Worm (Caenorhabditis elegans) whole organism, late embryonic: ENCODE data around the gene F29G6.1.

Source experiments
- C38D4.7 ChIP-seq: fragments of 200-800 bp; sonication (Bioruptor generic); optimal IDR thresholded peaks from 2 replicates; lab custom pipeline; 2018; ENCODE audit warnings: mild to moderate bottlenecking, missing genetic modification characterization, moderate library complexity, missing compliant biosample characterization
- K02D7.2 ChIP-seq: sonication (generic microtip); optimal IDR thresholded peaks from 2 replicates; lab custom pipeline; 2017; ENCODE audit warnings: mild to moderate bottlenecking, missing genetic modification characterization, missing compliant biosample characterization
- K09A11.1 ChIP-seq: sonication (generic microtip); optimal IDR thresholded peaks from 2 replicates; lab custom pipeline; 2017; ENCODE audit warnings: antibody characterized with exemption, mild to moderate bottlenecking, missing genetic modification characterization, missing compliant biosample characterization; ENCODE audit not compliant: insufficient read depth
- T23F11.4 ChIP-seq: fragments of 200-800 bp; sonication (Bioruptor generic); optimal IDR thresholded peaks from 2 replicates; lab custom pipeline; 2018; ENCODE audit warnings: mild to moderate bottlenecking, missing genetic modification characterization, missing compliant biosample characterization
- Y22D7AL.16 ChIP-seq: sonication (generic microtip); optimal IDR thresholded peaks from 2 replicates; lab custom pipeline; 2016; ENCODE audit warnings: missing genetic modification characterization, missing compliant biosample characterization
- ahr-1 ChIP-seq: sonication (generic microtip); optimal IDR thresholded peaks from 2 replicates; lab custom pipeline; 2016; ENCODE audit warnings: missing genetic modification characterization, missing compliant biosample characterization
- ama-1 ChIP-seq: fragments of 150-350 bp; optimal IDR thresholded peaks from 2 replicates; lab custom pipeline; 2014
- ceh-14 ChIP-seq: sonication (generic microtip); optimal IDR thresholded peaks from 2 replicates; lab custom pipeline; 2016; ENCODE audit warnings: missing genotype, missing genetic modification characterization, missing compliant biosample characterization
- ceh-18 ChIP-seq: sonication (generic microtip); optimal IDR thresholded peaks from 2 replicates; lab custom pipeline; 2016; ENCODE audit warnings: missing genetic modification characterization, missing compliant biosample characterization
- ceh-19 ChIP-seq: fragments of 200-800 bp; sonication (Bioruptor generic); optimal IDR thresholded peaks from 2 replicates; lab custom pipeline; 2018; ENCODE audit warnings: mild to moderate bottlenecking, missing genetic modification characterization, missing compliant biosample characterization
- ceh-22 ChIP-seq: sonication (generic microtip); optimal IDR thresholded peaks from 2 replicates; lab custom pipeline; 2017; ENCODE audit warnings: missing biosample characterization, missing genetic modification characterization
- ceh-24 ChIP-seq: sonication (generic microtip); optimal IDR thresholded peaks from 2 replicates; lab custom pipeline; 2016; ENCODE audit warnings: mild to moderate bottlenecking, missing genetic modification characterization, missing compliant biosample characterization
- ceh-30 ChIP-seq: fragments of 150-350 bp; optimal IDR thresholded peaks from 2 replicates; lab custom pipeline; 2014; ENCODE audit warnings: missing biosample characterization, missing genetic modification characterization
- ceh-31 ChIP-seq: sonication (generic microtip); optimal IDR thresholded peaks from 2 replicates; lab custom pipeline; 2016; ENCODE audit warnings: missing genetic modification characterization, missing compliant biosample characterization
- ceh-34 ChIP-seq: sonication (generic microtip); optimal IDR thresholded peaks from 2 replicates; lab custom pipeline; 2016; ENCODE audit warnings: mild to moderate bottlenecking, missing genetic modification characterization, missing compliant biosample characterization
- ceh-45 ChIP-seq: fragments of 200-800 bp; sonication (Bioruptor generic); IDR thresholded peaks from 2 replicates; pipeline ENCODE4 v1.3.6; 2022; ENCODE audit warnings: missing genetic modification reagents, missing genetic modification characterization, missing compliant biosample characterization
- ceh-6 ChIP-seq: fragments of 200-800 bp; sonication (Bioruptor generic); optimal IDR thresholded peaks from 2 replicates; lab custom pipeline; 2018; ENCODE audit warnings: mild to moderate bottlenecking, missing genetic modification characterization, missing compliant biosample characterization
- ceh-9 ChIP-seq: sonication (generic microtip); optimal IDR thresholded peaks from 2 replicates; lab custom pipeline; 2016; ENCODE audit warnings: mild to moderate bottlenecking, missing genetic modification characterization, inconsistent platforms, missing compliant biosample characterization
- dve-1 ChIP-seq: sonication (generic microtip); optimal IDR thresholded peaks from 2 replicates; lab custom pipeline; 2017; ENCODE audit warnings: antibody characterized with exemption, mild to moderate bottlenecking, missing genetic modification characterization, missing compliant biosample characterization
- eyg-1 ChIP-seq: sonication (generic microtip); optimal IDR thresholded peaks from 2 replicates; lab custom pipeline; 2016; ENCODE audit warnings: missing genotype, missing genetic modification characterization, missing compliant biosample characterization
- fax-1 ChIP-seq: sonication (generic microtip); optimal IDR thresholded peaks from 2 replicates; lab custom pipeline; 2016; ENCODE audit warnings: missing genotype, missing genetic modification characterization, missing compliant biosample characterization
- fkh-6 ChIP-seq: sonication (generic microtip); optimal IDR thresholded peaks from 2 replicates; lab custom pipeline; 2016; ENCODE audit warnings: missing genetic modification characterization, missing compliant biosample characterization
- hlh-15 ChIP-seq: sonication (generic microtip); optimal IDR thresholded peaks from 2 replicates; lab custom pipeline; 2016; ENCODE audit warnings: missing genetic modification characterization, missing compliant biosample characterization
- hlh-30 ChIP-seq: sonication (generic microtip); optimal IDR thresholded peaks from 2 replicates; lab custom pipeline; 2017; ENCODE audit warnings: antibody characterized with exemption, missing genetic modification characterization, missing compliant biosample characterization; ENCODE audit not compliant: insufficient read depth
- hlh-6 ChIP-seq: sonication (generic microtip); optimal IDR thresholded peaks from 2 replicates; lab custom pipeline; 2016; ENCODE audit warnings: missing genotype, missing genetic modification characterization, missing compliant biosample characterization
- hlh-8 ChIP-seq: sonication (generic microtip); optimal IDR thresholded peaks from 2 replicates; lab custom pipeline; 2016; ENCODE audit warnings: missing genotype, missing genetic modification characterization, missing compliant biosample characterization
- lim-6 ChIP-seq: sonication (generic microtip); optimal IDR thresholded peaks from 2 replicates; lab custom pipeline; 2016; ENCODE audit warnings: missing genetic modification characterization, missing compliant biosample characterization
- lin-11 ChIP-seq: fragments of 200-800 bp; sonication (Bioruptor generic); optimal IDR thresholded peaks from 2 replicates; lab custom pipeline; 2018; ENCODE audit warnings: mild to moderate bottlenecking, missing genetic modification characterization, missing compliant biosample characterization
- madf-2 ChIP-seq: sonication (generic microtip); optimal IDR thresholded peaks from 2 replicates; lab custom pipeline; 2017; ENCODE audit warnings: missing genetic modification characterization, missing compliant biosample characterization
- mec-3 ChIP-seq: sonication (generic microtip); optimal IDR thresholded peaks from 2 replicates; lab custom pipeline; 2016; ENCODE audit warnings: borderline replicate concordance, missing genetic modification characterization, missing compliant biosample characterization
- nfya-1 ChIP-seq: sonication (generic microtip); optimal IDR thresholded peaks from 2 replicates; lab custom pipeline; 2017; ENCODE audit warnings: missing genetic modification characterization, mild to moderate bottlenecking, missing compliant biosample characterization, antibody characterized with exemption, moderate library complexity
- nhr-11 ChIP-seq: fragments of 150-350 bp; optimal IDR thresholded peaks from 2 replicates; lab custom pipeline; 2014; ENCODE audit warnings: missing biosample characterization, missing genetic modification characterization
- npax-4 ChIP-seq: sonication (generic microtip); optimal IDR thresholded peaks from 2 replicates; lab custom pipeline; 2016; ENCODE audit warnings: missing genetic modification characterization, missing compliant biosample characterization
- pat-9 ChIP-seq: fragments of 200-800 bp; sonication (Bioruptor generic); optimal IDR thresholded peaks from 2 replicates; lab custom pipeline; 2018; ENCODE audit warnings: mild to moderate bottlenecking, missing genetic modification characterization, moderate library complexity, missing compliant biosample characterization
- pax-1 ChIP-seq: fragments of 150-350 bp; optimal IDR thresholded peaks from 2 replicates; lab custom pipeline; 2014; ENCODE audit warnings: missing biosample characterization, missing genetic modification characterization
- pha-4 ChIP-seq: fragments of 150-350 bp; optimal IDR thresholded peaks from 2 replicates; lab custom pipeline; 2018; ENCODE audit warnings: missing biosample characterization, missing genetic modification reagents, missing genetic modification characterization
- pqm-1 ChIP-seq: sonication (generic microtip); optimal IDR thresholded peaks from 2 replicates; lab custom pipeline; 2016; ENCODE audit warnings: missing genetic modification characterization, missing compliant biosample characterization
- pros-1 ChIP-seq: fragments of 150-350 bp; optimal IDR thresholded peaks from 2 replicates; lab custom pipeline; 2014; ENCODE audit warnings: missing biosample characterization, missing genetic modification reagents, missing genetic modification characterization
- ref-2 ChIP-seq: sonication (generic microtip); optimal IDR thresholded peaks from 2 replicates; lab custom pipeline; 2016; ENCODE audit warnings: missing genetic modification characterization, missing compliant biosample characterization
- sdc-2 ChIP-seq: sonication (generic microtip); optimal IDR thresholded peaks from 2 replicates; lab custom pipeline; 2016; ENCODE audit warnings: missing genotype, missing genetic modification characterization, missing compliant biosample characterization
- sox-2 ChIP-seq: fragments of 200-800 bp; sonication (Bioruptor generic); IDR thresholded peaks from 2 replicates; pipeline ENCODE4 v1.3.6; 2022; ENCODE audit warnings: missing genetic modification reagents, missing genetic modification characterization, missing compliant biosample characterization
- sox-4 ChIP-seq: sonication (generic microtip); optimal IDR thresholded peaks from 2 replicates; lab custom pipeline; 2017; ENCODE audit warnings: mild to moderate bottlenecking, missing genetic modification characterization, inconsistent platforms, missing compliant biosample characterization
- syd-9 ChIP-seq: sonication (generic microtip); optimal IDR thresholded peaks from 2 replicates; lab custom pipeline; 2016; ENCODE audit warnings: mild to moderate bottlenecking, missing genetic modification characterization, moderate library complexity, missing compliant biosample characterization
- tbx-7 ChIP-seq: sonication (generic microtip); optimal IDR thresholded peaks from 2 replicates; lab custom pipeline; 2016; ENCODE audit warnings: missing genotype, missing genetic modification characterization, missing compliant biosample characterization
- unc-86 ChIP-seq: sonication (generic microtip); optimal IDR thresholded peaks from 2 replicates; lab custom pipeline; 2016; ENCODE audit warnings: missing genetic modification characterization, missing compliant biosample characterization

F29G6.1 gene

DNA sequence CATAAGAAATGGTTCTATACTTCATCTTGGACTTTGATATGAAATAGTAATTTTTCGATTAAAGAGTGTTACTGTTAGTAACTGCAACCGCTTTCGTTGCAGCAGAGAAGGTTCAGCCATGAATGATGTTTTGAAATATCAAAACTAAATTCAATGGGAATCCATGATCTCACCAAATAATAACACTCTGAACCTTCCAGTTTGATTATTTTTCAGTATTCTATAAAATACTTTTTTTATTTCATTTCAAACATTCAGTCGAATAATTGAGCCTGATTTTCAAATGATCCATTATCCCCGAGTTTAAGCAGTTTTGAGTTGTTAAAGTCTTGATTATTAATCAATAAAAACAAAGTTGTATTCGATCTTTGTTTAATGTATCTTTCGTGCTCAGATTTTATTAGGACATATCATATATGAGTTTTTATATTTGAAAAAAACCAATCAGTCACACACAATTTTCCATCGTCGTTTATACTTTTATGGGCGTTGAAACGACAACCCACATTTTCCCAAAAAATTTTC, 35.2 kb downstream of the F29G6.1 start, which contains the start of gene gcp-2.2:
Gene gcp-2.2, plus strand, starts transcription at position 475 of the 525 bp plus-strand sequence.
- no peak for TF ChIP-seq pax-1
- TF ChIP-seq Y22D7AL.16 (tag; lab: Kevin White, UChicago), result no peak
- no peak for TF ChIP-seq K09A11.1 (tag; lab: Kevin White, UChicago)
- no peak for TF ChIP-seq ceh-6 (GFP tag; lab: Kevin White, UChicago)
- TF ChIP-seq ceh-9 (tag; lab: Kevin White, UChicago), result no peak
- TF ChIP-seq sox-4 (tag; lab: Kevin White, UChicago), result no peak
- no peak for TF ChIP-seq hlh-8 (tag; lab: Kevin White, UChicago)
- TF ChIP-seq lim-6 (tag; lab: Kevin White, UChicago), result no peak
- TF ChIP-seq eyg-1 (tag; lab: Kevin White, UChicago), result no peak

ce11 chrX:11541690-11542089, 39.6 kb downstream of the F29G6.1 start:
- TF ChIP-seq ceh-9 (tag; lab: Kevin White, UChicago), result no peak
- no peak for TF ChIP-seq npax-4
- no peak for TF ChIP-seq hlh-6 (tag; lab: Kevin White, UChicago)
- no peak for TF ChIP-seq mec-3
- TF ChIP-seq sox-4 (tag; lab: Kevin White, UChicago), result no peak
- TF ChIP-seq pqm-1 (tag; lab: Kevin White, UChicago), result no peak
- TF ChIP-seq hlh-8 (tag; lab: Kevin White, UChicago), result no peak
- no peak for TF ChIP-seq T23F11.4 (GFP tag; lab: Kevin White, UChicago)
- TF ChIP-seq unc-86 (tag; lab: Kevin White, UChicago), result no peak
- TF ChIP-seq ceh-34 (tag; lab: Kevin White, UChicago), result no peak
- TF ChIP-seq ceh-30 (tag; lab: Kevin White, UChicago), result no peak
- TF ChIP-seq Y22D7AL.16 (tag; lab: Kevin White, UChicago), result no peak
- TF ChIP-seq madf-2 (tag; lab: Kevin White, UChicago), result no peak
- TF ChIP-seq lin-11 (tag; lab: Kevin White, UChicago), result no peak
- TF ChIP-seq ceh-18 (tag; lab: Kevin White, UChicago), result no peak
- TF ChIP-seq, all 69 proteins: peak for 0

DNA sequence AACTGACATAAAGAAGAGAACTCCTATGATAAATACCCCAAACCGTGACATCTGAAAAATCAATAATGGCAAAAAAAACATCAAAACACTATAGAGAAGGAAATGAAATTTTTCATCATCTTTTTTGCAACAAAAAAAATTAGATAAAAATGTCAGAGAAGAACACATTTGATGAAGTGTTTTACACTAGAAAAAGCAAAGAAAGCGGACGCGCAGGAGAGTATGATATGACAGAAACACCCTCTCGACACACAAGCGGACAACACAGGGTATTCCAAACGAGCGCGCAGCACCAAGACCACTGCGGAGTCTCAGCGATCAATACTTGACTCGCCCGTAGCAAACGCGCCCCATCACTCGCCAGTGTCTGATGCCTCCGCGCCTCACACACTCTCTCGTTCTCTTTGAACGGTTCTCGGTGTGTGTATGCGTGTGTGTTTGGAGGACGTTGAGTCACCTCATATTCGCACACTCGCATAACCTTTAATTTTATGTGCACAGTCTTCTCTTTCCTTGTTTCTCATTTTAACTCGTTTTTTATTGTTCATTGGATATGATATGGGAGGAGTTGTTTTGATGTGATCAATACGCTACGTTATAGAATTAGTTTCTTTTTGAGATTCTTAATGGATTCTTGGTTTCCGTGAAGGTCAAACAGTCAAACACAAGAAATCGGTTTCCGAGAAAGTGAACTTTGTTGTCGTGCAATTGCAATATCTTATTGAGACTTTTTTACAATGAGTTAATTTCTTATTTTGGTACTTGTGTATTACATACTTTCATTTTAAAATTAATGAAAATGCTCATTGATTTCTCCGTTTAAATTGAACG, 44.6 kb downstream of the F29G6.1 start, which contains the start of gene selt-1.1:
Gene selt-1.1, minus strand, starts transcription at position 51 of the 831 bp plus-strand sequence.
- TF ChIP-seq ceh-45 (GFP tag; lab: Robert Waterston, UW) (no peak), ahr-1 (no peak), pros-1 (tag; lab: Kevin White, UChicago) (no peak), npax-4 (no peak), ceh-22 (tag; lab: Kevin White, UChicago) (peak; percentile 54), ceh-30 (tag; lab: Kevin White, UChicago) (no peak), Y22D7AL.16 (tag; lab: Kevin White, UChicago) (no peak), ref-2 (tag; lab: Kevin White, UChicago) (peak; percentile 64), ceh-14 (no peak), sdc-2 (tag; lab: Kevin White, UChicago) (no peak), eyg-1 (tag; lab: Kevin White, UChicago) (peak; percentile 2), nhr-11 (tag; lab: Kevin White, UChicago) (no peak), lim-6 (tag; lab: Kevin White, UChicago) (no peak), unc-86 (tag; lab: Kevin White, UChicago) (no peak), syd-9 (peak; percentile 8), fkh-6 (tag; lab: Kevin White, UChicago) (no peak), nfya-1 (tag; lab: Kevin White, UChicago) (peak; percentile 57), dve-1 (no peak), ama-1 (no peak), sox-2 (no peak), pha-4 (tag; lab: Kevin White, UChicago) (no peak), K02D7.2 (tag; lab: Kevin White, UChicago) (no peak), pat-9 (no peak), hlh-15 (tag; lab: Kevin White, UChicago) (no peak), ceh-31 (tag; lab: Kevin White, UChicago) (peak; percentile 85), ceh-19 (GFP tag; lab: Kevin White, UChicago) (no peak), madf-2 (tag; lab: Kevin White, UChicago) (peak; percentile 13), C38D4.7 (no peak), ceh-24 (tag; lab: Kevin White, UChicago) (no peak), hlh-30 (tag; lab: Kevin White, UChicago) (peak; percentile 24), fax-1 (tag; lab: Kevin White, UChicago) (peak; percentile 32), tbx-7 (tag; lab: Kevin White, UChicago) (no peak), lin-11 (tag; lab: Kevin White, UChicago) (no peak)
